Fruit fly (Drosophila melanogaster): ENCODE measurements around the gene CG46318.

DNA sequence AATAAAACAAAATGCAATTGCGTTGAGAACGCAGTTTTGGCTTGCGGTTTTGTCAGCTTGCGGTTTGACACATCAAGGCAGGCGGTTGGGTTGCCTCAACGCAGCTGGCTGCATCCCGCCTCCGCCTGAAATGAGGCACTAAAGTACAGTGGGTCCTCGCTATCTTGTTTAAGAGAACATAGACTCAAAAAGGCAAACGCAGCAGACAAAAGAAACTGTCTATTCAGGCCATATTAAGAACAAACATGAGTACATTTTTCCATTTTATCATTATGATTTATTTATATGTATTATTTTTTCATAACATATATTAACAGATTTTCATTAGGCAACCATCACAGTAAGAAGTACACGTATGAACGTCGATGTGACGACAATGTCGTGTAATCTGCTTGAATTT, 40.7 kb upstream of the CG46318 start:
- no peak for TF ChIP-seq CG5204 (GFP tag; optimal IDR thresholded peaks at IDR 0.05)
- TF ChIP-seq kay (GFP tag; ENCODE audit: borderline replicate concordance) = no peak
- TF ChIP-seq CG33017 (tag; optimal IDR thresholded peaks at IDR 0.05) = no peak
- TF ChIP-seq CG7101 (tag; optimal IDR thresholded peaks at IDR 0.05) = no peak
- no peak for TF ChIP-seq CG14711 (tag; optimal IDR thresholded peaks at IDR 0.05)
- TF ChIP-seq cic (GFP tag; optimal IDR thresholded peaks at IDR 0.05) = no peak
- no peak for TF ChIP-seq Crg-1 (GFP tag; optimal IDR thresholded peaks at IDR 0.05)
- no peak for TF ChIP-seq Clk (GFP tag; optimal IDR thresholded peaks at IDR 0.05)
